Fruit fly (Drosophila melanogaster): ENCODE results near the gene CG10809.

dm6 chr3L:9888630-9889130, 29.0 kb upstream of the CG10809 start, which contains the start of the genes Taf2 and CalpB:
- no peak for TF ChIP-seq sage (GFP tag; optimal IDR thresholded peaks at IDR 0.05)
- TF ChIP-seq Abd-B (GFP tag; optimal IDR thresholded peaks at IDR 0.05): no peak
- peak; percentile 49 for TF ChIP-seq woc (GFP tag; optimal IDR thresholded peaks at IDR 0.05)
- TF ChIP-seq psq (GFP tag; optimal IDR thresholded peaks at IDR 0.05): peak; percentile 77
- no peak for TF ChIP-seq Dfd (GFP tag; optimal IDR thresholded peaks at IDR 0.05)
- no peak for TF ChIP-seq CG32264 (GFP tag; optimal IDR thresholded peaks at IDR 0.05)
- TF ChIP-seq usp (GFP tag; optimal IDR thresholded peaks at IDR 0.05): no peak
- no peak for TF ChIP-seq Dif (GFP tag; optimal IDR thresholded peaks at IDR 0.05; ENCODE audit: partially characterized antibody)
- TF ChIP-seq jim (GFP tag; optimal IDR thresholded peaks at IDR 0.05): no peak
- TF ChIP-seq pan (optimal IDR thresholded peaks at IDR 0.05): no peak

All from whole organism, wandering third instar larva.